Worm (Caenorhabditis elegans): ENCODE measurements around the gene zgpa-1.

zgpa-1 gene

DNA sequence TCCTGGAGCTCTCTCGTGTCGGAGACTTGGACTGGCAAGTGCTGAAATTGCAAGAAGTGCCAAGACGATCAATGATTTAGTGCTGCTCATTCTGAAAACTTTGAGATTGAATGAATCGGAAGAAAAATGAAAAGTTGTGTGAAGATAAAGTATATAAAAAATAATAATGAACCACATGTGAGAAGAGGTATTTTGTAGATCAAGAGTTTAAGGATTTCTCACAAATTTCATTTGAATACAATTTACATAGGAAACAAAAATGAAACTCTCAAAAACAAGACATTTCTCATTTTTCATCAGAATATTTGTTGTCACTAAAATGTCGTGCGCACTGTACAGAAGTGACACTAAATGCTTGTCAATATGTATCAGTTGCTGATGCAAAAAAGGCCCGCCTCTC lies 9.9 kb upstream of the zgpa-1 start, which contains the start of gene T14A8.2:
Gene T14A8.2 (minus strand): TSS at position 101 of the 400 bp plus-strand sequence.
- TF ChIP-seq nfya-1 (tag; optimal IDR thresholded peaks at IDR 0.05) = no peak
- TF ChIP-seq unc-3 (GFP tag; conservative IDR thresholded peaks at IDR 0.05) = no peak
- no peak for TF ChIP-seq unc-3 (tag; optimal IDR thresholded peaks at IDR 0.05)
- TF ChIP-seq ceh-19 (GFP tag; optimal IDR thresholded peaks at IDR 0.05) = no peak
- no peak for TF ChIP-seq eyg-1 (tag; optimal IDR thresholded peaks at IDR 0.05)
- TF ChIP-seq unc-86 (tag; optimal IDR thresholded peaks at IDR 0.05) = no peak
- TF ChIP-seq pag-3 (tag; optimal IDR thresholded peaks at IDR 0.05; ENCODE audit: borderline replicate concordance) = no peak
- no peak for TF ChIP-seq ceh-45 (GFP tag; IDR thresholded peaks at IDR 0.05)
- TF ChIP-seq ceh-30 (tag; optimal IDR thresholded peaks at IDR 0.05) = no peak
- no peak for TF ChIP-seq K09A11.1 (tag; optimal IDR thresholded peaks at IDR 0.05; ENCODE audit: insufficient read depth)
- TF ChIP-seq C08G9.2 (tag; optimal IDR thresholded peaks at IDR 0.05) = no peak
- no peak for TF ChIP-seq pat-9 (tag; optimal IDR thresholded peaks at IDR 0.05)
- no peak for TF ChIP-seq ama-1 (optimal IDR thresholded peaks at IDR 0.05)
- no peak for TF ChIP-seq fkh-10 (GFP tag; optimal IDR thresholded peaks at IDR 0.05)
- TF ChIP-seq ahr-1 (tag; optimal IDR thresholded peaks at IDR 0.05) = no peak
- TF ChIP-seq npax-4 (tag; optimal IDR thresholded peaks at IDR 0.05) = no peak
- TF ChIP-seq syd-9 (tag; optimal IDR thresholded peaks at IDR 0.05) = no peak

DNA sequence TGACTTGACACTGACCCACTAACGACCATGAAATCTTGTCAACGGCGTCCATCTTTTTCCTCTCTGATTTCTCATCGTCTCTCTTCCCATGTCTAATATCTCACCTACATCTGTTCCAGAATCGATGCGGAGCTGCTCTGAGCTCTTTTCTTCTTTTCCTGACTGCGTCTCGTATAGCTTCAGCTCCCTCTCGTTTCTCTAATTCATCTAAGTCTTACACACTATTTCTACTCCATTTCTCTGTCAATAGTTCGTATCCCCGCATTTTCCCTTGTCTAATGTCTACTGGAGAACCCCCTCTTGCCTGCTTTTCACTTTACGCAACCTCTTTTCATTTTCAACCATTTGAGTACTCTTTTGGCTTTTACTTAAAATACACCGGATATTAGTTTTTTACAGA lies 5.2 kb upstream of the zgpa-1 start, which contains the start of gene ric-3:
Gene ric-3 (plus strand): TSS at position 400 of the 400 bp plus-strand sequence.
- TF ChIP-seq pqm-1 (tag; optimal IDR thresholded peaks at IDR 0.05) (no peak), lim-6 (tag; optimal IDR thresholded peaks at IDR 0.05) (peak; percentile 30), pag-3 (tag; optimal IDR thresholded peaks at IDR 0.05; ENCODE audit: borderline replicate concordance) (no peak), unc-55 (GFP tag; optimal IDR thresholded peaks at IDR 0.05) (peak; percentile 80), pros-1 (tag; optimal IDR thresholded peaks at IDR 0.05) (peak; percentile 11), ztf-16 (tag; optimal IDR thresholded peaks at IDR 0.05) (no peak), pha-4 (tag; optimal IDR thresholded peaks at IDR 0.05) (no peak), ceh-31 (tag; optimal IDR thresholded peaks at IDR 0.05) (peak; percentile 70), tbx-2 (tag; optimal IDR thresholded peaks at IDR 0.05) (peak; percentile 38), ahr-1 (tag; optimal IDR thresholded peaks at IDR 0.05) (no peak), ceh-18 (tag; optimal IDR thresholded peaks at IDR 0.05) (peak; percentile 46), hlh-8 (tag; optimal IDR thresholded peaks at IDR 0.05) (peak; percentile 73), ceh-48 (tag; optimal IDR thresholded peaks at IDR 0.05) (peak; percentile 84), ceh-34 (tag; optimal IDR thresholded peaks at IDR 0.05) (peak; percentile 7), ceh-19 (GFP tag; optimal IDR thresholded peaks at IDR 0.05) (peak; percentile 18), nfya-1 (tag; optimal IDR thresholded peaks at IDR 0.05) (peak; percentile 78), dmd-4 (tag; optimal IDR thresholded peaks at IDR 0.05; ENCODE audit: borderline replicate concordance) (peak; percentile 13), unc-42 (tag; optimal IDR thresholded peaks at IDR 0.05) (peak; percentile 74)

DNA sequence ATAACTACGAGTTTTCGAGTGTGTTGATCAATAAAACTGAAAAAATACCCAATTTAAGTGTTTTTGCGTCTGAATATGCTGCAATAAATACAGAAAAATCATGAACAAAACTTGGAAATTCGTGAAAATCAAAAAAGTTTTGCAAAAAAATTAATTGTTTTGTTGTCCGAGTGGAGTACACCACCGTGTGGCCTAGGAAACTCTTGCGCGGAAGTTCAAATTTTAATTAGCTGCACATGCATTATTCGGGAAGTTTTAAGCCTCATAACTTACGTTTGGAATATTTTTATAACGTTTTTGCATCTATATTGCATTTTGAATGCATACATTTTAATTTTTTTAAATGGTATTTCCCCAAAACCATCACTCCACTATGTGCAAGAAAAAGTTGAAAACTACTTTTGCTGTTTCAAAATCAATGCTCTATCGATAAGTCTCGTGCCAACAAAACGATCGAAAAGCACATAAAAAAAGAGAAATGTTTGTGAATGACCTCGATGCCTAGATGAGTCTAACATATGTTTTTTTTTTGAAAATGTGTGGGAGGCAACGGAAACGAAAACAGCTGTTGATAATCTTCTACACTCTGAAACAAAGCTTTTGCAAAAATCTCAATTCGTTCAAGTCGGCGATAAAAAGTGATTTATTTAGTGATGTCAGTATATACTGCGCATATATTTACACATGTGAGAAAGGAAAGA lies 3.9 kb upstream of the zgpa-1 start:
- TF ChIP-seq gmeb-2 (tag; optimal IDR thresholded peaks at IDR 0.05) = no peak
- TF ChIP-seq pha-4 (tag; optimal IDR thresholded peaks at IDR 0.05) = no peak
- TF ChIP-seq ets-4 (tag; optimal IDR thresholded peaks at IDR 0.05) = peak; percentile 58
- peak; percentile 21 for TF ChIP-seq tbx-2 (tag; optimal IDR thresholded peaks at IDR 0.05)
- TF ChIP-seq C08G9.2 (tag; optimal IDR thresholded peaks at IDR 0.05) = peak; percentile 81
- no peak for TF ChIP-seq fkh-10 (GFP tag; optimal IDR thresholded peaks at IDR 0.05)
- TF ChIP-seq ceh-18 (tag; optimal IDR thresholded peaks at IDR 0.05) = peak; percentile 18
- TF ChIP-seq ceh-14 (tag; optimal IDR thresholded peaks at IDR 0.05) = peak; percentile 6
- no peak for TF ChIP-seq unc-86 (tag; optimal IDR thresholded peaks at IDR 0.05)
- TF ChIP-seq ceh-48 (tag; optimal IDR thresholded peaks at IDR 0.05) = no peak
- no peak for TF ChIP-seq hlh-30 (tag; optimal IDR thresholded peaks at IDR 0.05; ENCODE audit: insufficient read depth)
- TF ChIP-seq pax-1 (tag; optimal IDR thresholded peaks at IDR 0.05) = no peak
- TF ChIP-seq elt-2 (tag; optimal IDR thresholded peaks at IDR 0.05) = peak; percentile 27
- TF ChIP-seq zip-5 (tag; optimal IDR thresholded peaks at IDR 0.05) = peak; percentile 46
- TF ChIP-seq dve-1 (tag; optimal IDR thresholded peaks at IDR 0.05) = no peak
- TF ChIP-seq tbx-7 (tag; optimal IDR thresholded peaks at IDR 0.05) = peak; percentile 74
- peak; percentile 49 for TF ChIP-seq ceh-2 (tag; optimal IDR thresholded peaks at IDR 0.05)
- peak; percentile 52 for TF ChIP-seq ceh-31 (tag; optimal IDR thresholded peaks at IDR 0.05)
- no peak for TF ChIP-seq pha-2 (tag; optimal IDR thresholded peaks at IDR 0.05)

Data from whole organism, late embryonic.